Fruit fly (Drosophila melanogaster) Kc167 (cell line): Measurements from ENCODE around the gene CG6059.

Source experiments
- Myc ChIP-seq: fragments of >200 bp; optimal IDR thresholded peaks from 2 replicates; lab custom pipeline; 2017; ENCODE audit warnings: missing external identifiers
- Sin3A ChIP-seq: fragments of >200 bp; optimal IDR thresholded peaks from 2 replicates; lab custom pipeline; 2018; ENCODE audit warnings: missing external identifiers
- h ChIP-seq: fragments of >200 bp; optimal IDR thresholded peaks from 3 replicates; lab custom pipeline; 2018; ENCODE audit warnings: missing external identifiers
- insv ChIP-seq: fragments of >200 bp; optimal IDR thresholded peaks from 3 replicates; lab custom pipeline; 2018; ENCODE audit warnings: missing external identifiers
- psq ChIP-seq: fragments of >200 bp; optimal IDR thresholded peaks from 2 replicates; lab custom pipeline; 2017; ENCODE audit warnings: missing external identifiers
- ttk ChIP-seq: sonication (Bioruptor generic); optimal IDR thresholded peaks from 2 replicates; lab custom pipeline; 2017; ENCODE audit warnings: missing external identifiers

The CG6059 gene

DNA sequence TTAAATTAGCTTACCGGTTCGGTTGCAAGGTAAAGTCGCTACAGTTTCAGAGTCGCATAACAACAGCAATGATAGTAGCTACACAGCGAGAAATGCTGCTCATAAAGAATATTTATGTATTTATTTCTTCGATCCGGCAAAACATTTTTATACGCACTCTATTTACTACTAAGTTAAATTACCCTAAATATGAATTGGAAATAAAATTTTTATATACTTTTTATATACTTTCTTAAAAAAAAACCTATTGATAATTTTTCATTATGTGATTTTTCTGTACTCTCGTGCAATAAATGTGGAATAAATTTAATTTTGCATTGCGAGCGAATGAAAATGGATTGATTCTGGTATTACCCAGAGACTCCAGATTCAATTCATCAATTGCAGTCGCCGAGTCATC, 23.6 kb downstream of the CG6059 start, which contains the start of gene Jhbp11:
Gene Jhbp11 (plus strand): TSS at position 301 of the 400 bp plus-strand sequence.
- TF ChIP-seq h (lab: Kevin White, UChicago) (no peak), insv (lab: Kevin White, UChicago) (no peak), psq (lab: Kevin White, UChicago) (no peak), Sin3A (lab: Kevin White, UChicago) (no peak), ttk (lab: Kevin White, UChicago) (no peak), Myc (lab: Kevin White, UChicago) (no peak)

DNA sequence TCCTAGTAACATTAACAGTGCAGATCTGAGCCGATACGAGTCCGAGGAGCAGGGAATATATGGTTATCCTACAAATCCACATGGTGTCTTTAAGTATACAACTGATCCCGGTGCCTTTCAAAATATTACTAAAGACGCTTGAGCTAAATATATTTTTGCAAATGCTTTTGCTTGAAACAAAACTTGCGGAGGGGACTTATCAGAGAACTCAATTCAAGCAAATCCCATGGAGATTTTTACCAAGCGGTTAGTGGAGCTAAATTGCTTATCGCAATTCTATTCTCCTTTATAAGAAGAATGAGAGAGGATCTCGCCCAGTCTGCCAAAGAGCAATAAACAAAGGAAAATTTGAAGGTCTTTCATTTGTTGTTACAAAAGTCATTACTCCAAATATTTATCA, 24.9 kb downstream of the CG6059 start, which contains the start of gene eater:
Gene eater (minus strand): TSS at position 101 of the 400 bp plus-strand sequence.
- TF ChIP-seq Sin3A (lab: Kevin White, UChicago) = no peak
- TF ChIP-seq Myc (lab: Kevin White, UChicago) = no peak

DNA sequence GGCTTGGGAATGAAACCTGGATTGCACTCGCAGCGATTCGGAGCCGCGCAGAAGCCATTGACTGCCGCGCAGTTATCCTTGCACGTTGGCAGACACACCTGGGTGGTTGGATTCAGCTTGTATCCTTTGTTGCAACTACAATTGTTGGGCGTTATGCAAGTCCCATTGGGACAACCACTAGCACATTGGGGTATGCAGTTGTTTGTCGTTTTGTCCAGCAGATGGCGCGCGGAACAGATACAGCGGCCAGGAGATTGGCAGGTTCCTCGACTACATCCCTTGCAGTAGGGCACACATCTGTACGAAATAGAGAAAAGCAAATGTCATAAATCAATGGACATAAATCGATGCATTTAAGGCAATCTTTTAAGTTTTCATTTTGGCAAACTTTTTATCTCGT, 25.9 kb downstream of the CG6059 start:
- TF ChIP-seq Sin3A (lab: Kevin White, UChicago) (no peak), psq (lab: Kevin White, UChicago) (no peak), Myc (lab: Kevin White, UChicago) (no peak), h (lab: Kevin White, UChicago) (no peak), ttk (lab: Kevin White, UChicago) (no peak), insv (lab: Kevin White, UChicago) (no peak)

DNA sequence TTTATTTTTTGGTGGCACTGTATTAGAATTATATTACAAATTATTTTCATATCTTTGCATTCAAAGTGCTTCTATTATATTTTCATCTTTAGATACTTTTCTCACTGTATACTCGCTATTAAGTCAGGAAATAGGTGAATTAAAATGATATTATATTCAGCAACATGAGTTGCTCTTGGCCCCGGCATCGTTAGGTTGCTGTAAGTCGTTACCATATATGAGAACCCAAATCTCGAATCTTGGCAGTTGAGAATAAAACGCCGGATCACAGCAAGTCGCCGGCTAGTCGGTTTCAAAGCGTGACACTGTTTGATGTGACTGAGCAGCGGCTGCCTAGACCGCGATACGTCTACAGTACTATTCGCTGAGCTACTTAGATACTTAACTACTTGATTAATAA, 30.3 kb downstream of the CG6059 start, which contains the start of gene CG14259:
Gene CG14259 (plus strand): TSS at position 301 of the 400 bp plus-strand sequence.
- TF ChIP-seq Myc (lab: Kevin White, UChicago) = no peak
- no peak for TF ChIP-seq ttk (lab: Kevin White, UChicago)
- no peak for TF ChIP-seq insv (lab: Kevin White, UChicago)
- TF ChIP-seq Sin3A (lab: Kevin White, UChicago) = no peak

DNA sequence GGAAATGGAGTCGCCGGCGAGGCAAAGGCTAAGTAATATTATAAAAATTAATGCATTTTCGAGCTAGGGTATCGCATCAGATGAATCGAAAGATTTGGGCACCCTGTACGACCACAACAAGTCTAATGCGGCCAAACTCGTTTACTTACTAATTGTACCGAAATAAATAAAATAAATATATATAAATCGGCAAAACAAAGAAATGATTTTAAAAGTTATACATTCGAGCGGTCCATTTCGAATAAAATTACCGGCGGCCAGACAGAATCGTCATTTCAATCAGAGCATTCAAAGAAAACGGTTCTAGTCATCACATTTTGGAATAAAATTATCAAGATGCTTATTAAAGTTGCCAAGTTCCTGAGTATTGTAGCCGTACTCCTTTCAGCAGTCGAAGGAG, 31.6 kb downstream of the CG6059 start, which contains the start of gene CG14258:
Gene CG14258 (plus strand): TSS at position 301 of the 400 bp plus-strand sequence.
- TF ChIP-seq ttk (lab: Kevin White, UChicago) (no peak), Myc (lab: Kevin White, UChicago) (no peak), psq (lab: Kevin White, UChicago) (no peak), Sin3A (lab: Kevin White, UChicago) (no peak), insv (lab: Kevin White, UChicago) (no peak), h (lab: Kevin White, UChicago) (no peak)

DNA sequence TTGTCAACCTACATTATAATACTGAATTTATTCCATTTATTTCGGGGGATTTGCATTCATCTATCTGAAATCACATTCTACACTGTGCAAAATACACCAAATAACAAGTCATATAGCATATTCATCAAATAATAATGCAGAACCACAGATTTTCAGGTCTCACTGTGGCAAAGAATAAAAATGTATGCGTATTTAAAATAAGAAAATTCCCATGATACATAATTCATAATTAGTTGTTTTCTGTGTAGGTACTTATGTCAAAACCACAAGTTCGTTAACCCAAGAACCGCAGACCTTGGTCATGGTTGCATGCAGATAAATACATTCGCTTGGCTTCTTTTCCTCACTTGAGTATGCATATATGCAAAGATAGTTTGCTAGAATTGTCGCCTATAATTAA, 32.2 kb downstream of the CG6059 start:
- no peak for TF ChIP-seq ttk (lab: Kevin White, UChicago)
- TF ChIP-seq insv (lab: Kevin White, UChicago) = no peak
- TF ChIP-seq h (lab: Kevin White, UChicago) = no peak
- no peak for TF ChIP-seq psq (lab: Kevin White, UChicago)
- TF ChIP-seq Myc (lab: Kevin White, UChicago) = no peak
- no peak for TF ChIP-seq Sin3A (lab: Kevin White, UChicago)

DNA sequence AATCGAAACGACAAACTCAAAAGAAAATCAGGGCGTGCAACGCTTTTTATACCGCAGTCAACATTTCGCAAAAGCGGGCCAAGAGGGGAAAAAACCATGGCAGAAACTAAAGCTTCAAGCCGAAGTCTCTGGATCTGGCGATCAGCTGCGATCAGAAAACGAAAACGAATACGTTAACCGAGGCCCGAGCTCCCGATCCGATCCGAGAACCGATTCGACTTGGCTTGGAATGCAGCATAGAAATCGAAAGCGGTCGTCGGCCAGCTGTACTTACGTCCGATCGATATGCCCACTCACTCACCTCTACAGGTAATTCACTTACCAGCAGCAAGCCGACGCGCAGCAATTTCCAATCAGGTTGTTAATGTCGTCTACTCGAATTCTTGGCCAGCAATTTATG, 33.4 kb downstream of the CG6059 start, which contains the start of gene Cpr97Eb:
Gene Cpr97Eb (minus strand): TSS at position 25 of the 400 bp plus-strand sequence.
- no peak for TF ChIP-seq h (lab: Kevin White, UChicago)
- no peak for TF ChIP-seq insv (lab: Kevin White, UChicago)
- TF ChIP-seq psq (lab: Kevin White, UChicago) = no peak
- no peak for TF ChIP-seq Sin3A (lab: Kevin White, UChicago)
- TF ChIP-seq ttk (lab: Kevin White, UChicago) = no peak
- TF ChIP-seq Myc (lab: Kevin White, UChicago) = no peak

DNA sequence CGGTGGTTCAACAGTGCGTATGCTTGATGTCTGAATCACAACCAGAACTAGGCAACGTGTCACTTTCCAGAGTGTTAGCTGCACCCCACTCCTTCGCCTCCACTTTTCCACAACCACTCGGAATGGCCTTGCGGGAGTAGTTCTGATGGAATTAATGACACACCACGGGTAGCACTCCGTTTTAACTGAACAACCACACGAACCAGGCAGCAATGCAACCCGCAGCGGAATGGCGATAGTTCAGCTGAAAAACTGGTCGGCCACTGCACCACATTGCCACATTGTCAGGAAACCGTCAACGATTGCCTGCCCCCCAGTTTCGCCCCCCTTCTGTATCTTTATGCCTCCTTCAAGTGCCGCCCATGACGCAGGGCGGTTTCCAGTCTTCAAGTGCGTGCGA, 36.9 kb downstream of the CG6059 start, which contains the start of gene Cpr97Ea:
Gene Cpr97Ea (minus strand): TSS at position 230 of the 400 bp plus-strand sequence.
- TF ChIP-seq Sin3A (lab: Kevin White, UChicago) (no peak), insv (lab: Kevin White, UChicago) (no peak), Myc (lab: Kevin White, UChicago) (no peak), psq (lab: Kevin White, UChicago) (no peak), ttk (lab: Kevin White, UChicago) (no peak), h (lab: Kevin White, UChicago) (no peak)

DNA sequence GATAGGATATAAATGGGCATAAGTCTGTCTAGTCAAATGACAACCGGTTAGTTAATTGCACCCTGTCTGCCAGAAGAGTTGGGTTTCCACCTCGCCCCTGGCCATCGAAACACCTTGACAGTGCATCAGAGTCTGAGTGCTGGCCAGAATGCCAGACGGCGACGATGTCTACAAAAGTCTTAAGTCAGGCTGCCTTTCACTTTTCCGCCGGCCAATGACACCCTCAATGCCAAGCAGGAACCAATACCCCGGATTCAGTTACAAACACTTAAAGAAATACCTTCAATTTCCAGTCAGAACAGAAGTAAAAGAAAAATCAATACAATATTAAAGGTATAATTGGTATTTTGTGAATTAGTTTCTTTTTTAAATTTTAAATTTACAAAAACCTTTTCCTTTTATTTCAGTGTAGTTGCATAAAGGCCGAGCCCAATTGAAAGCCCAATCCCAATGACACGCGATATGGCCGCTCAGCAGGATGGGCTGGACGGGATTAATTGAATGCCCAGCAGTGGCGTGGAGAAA, 39.9 kb downstream of the CG6059 start:
- TF ChIP-seq insv (lab: Kevin White, UChicago) (no peak), ttk (lab: Kevin White, UChicago) (no peak), psq (lab: Kevin White, UChicago) (no peak), Sin3A (lab: Kevin White, UChicago) (no peak), Myc (lab: Kevin White, UChicago) (no peak), h (lab: Kevin White, UChicago) (no peak)

DNA sequence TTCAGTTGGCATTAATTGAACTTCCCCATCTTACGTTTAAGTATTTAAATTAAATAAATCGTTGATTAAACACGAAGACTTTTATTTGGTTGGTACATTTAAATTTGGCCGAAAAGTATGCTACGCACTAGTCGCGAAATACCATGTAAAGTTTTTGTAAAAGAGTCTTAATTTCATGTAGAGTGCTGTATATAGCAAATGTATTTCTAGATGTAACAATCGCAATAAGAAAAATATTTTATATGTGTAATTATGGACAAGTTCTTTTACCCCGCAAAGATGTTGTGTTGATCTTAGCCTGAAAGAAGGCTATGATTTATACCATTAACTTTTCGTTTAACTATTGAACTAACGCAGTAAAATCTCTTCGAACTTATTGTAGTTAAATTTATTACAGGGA, 41.7 kb downstream of the CG6059 start:
- TF ChIP-seq Myc (lab: Kevin White, UChicago) = no peak
- TF ChIP-seq psq (lab: Kevin White, UChicago) = no peak
- no peak for TF ChIP-seq insv (lab: Kevin White, UChicago)
- no peak for TF ChIP-seq h (lab: Kevin White, UChicago)
- no peak for TF ChIP-seq Sin3A (lab: Kevin White, UChicago)
- no peak for TF ChIP-seq ttk (lab: Kevin White, UChicago)

DNA sequence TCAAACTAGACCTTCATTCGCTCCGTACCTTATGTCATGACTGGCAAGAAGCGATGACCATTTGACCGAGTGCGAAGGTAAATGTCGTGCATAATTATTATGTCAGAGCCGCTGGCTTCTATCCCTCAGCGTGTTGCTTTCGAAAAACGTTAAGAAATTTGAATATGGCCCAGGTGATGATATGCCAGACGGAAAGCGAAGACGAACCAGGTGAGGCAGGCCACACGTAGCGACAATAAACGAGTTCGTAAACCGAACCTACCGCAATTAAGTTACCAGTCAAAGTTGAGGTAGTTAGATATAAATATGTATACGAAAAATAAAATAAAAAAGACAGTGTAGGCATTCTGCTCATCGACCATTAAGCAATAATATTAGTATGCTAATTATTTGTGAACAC, 47.9 kb downstream of the CG6059 start:
- TF ChIP-seq h (lab: Kevin White, UChicago) (no peak), ttk (lab: Kevin White, UChicago) (no peak), Myc (lab: Kevin White, UChicago) (no peak), Sin3A (lab: Kevin White, UChicago) (no peak), psq (lab: Kevin White, UChicago) (no peak), insv (lab: Kevin White, UChicago) (no peak)
